Fruit fly (Drosophila melanogaster): ENCODE data around the gene CG42709.

Gene CG42709

dm6 chr3L:12803159-12804034 is 13.4 kb downstream of the CG42709 start (continued):
- TF ChIP-seq Atf6 (GFP tag; IDR thresholded peaks at IDR 0.05) (0 out of 2 replicates have a peak, but pooled peaks have one; percentile 28), CG31441 (GFP tag; IDR thresholded peaks at IDR 0.05) (peak; percentile 38; the same call in 1 of the 2 replicates), Eip74EF (GFP tag; optimal IDR thresholded peaks at IDR 0.05) (no peak), NfI (GFP tag; optimal IDR thresholded peaks at IDR 0.05) (no peak), Mes4 (GFP tag; optimal IDR thresholded peaks at IDR 0.05) (no peak), nom (GFP tag; optimal IDR thresholded peaks at IDR 0.05) (no peak), CG15479 (GFP tag; optimal IDR thresholded peaks at IDR 0.05) (no peak), Bdp1 (GFP tag; optimal IDR thresholded peaks at IDR 0.05) (no peak), D19A (tag; optimal IDR thresholded peaks at IDR 0.05) (no peak), Meics (GFP tag; optimal IDR thresholded peaks at IDR 0.05) (peak; percentile 81), so (GFP tag; IDR thresholded peaks at IDR 0.05) (no peak), jigr1 (GFP tag; IDR thresholded peaks at IDR 0.05) (no peak), dm (GFP tag; optimal IDR thresholded peaks at IDR 0.05) (no peak), Lpt (GFP tag; optimal IDR thresholded peaks at IDR 0.05) (no peak), cg (GFP tag; optimal IDR thresholded peaks at IDR 0.05) (no peak), CG16813 (GFP tag; IDR thresholded peaks at IDR 0.05; ENCODE audit: partially characterized antibody) (no peak), CG6254 (GFP tag; optimal IDR thresholded peaks at IDR 0.05) (no peak), CG6854 (GFP tag; optimal IDR thresholded peaks at IDR 0.05) (peak; percentile 6), jumu (GFP tag; optimal IDR thresholded peaks at IDR 0.05) (no peak), CG34376 (GFP tag; optimal IDR thresholded peaks at IDR 0.05) (no peak), pnt (GFP tag; optimal IDR thresholded peaks at IDR 0.05) (no peak), CG11696 (GFP tag; IDR thresholded peaks at IDR 0.05) (no peak), GATAe (GFP tag; conservative IDR thresholded peaks at IDR 0.05) (no peak), zen (tag; optimal IDR thresholded peaks at IDR 0.05) (peak; percentile 3), nerfin-2 (GFP tag; IDR thresholded peaks at IDR 0.05; ENCODE audit: partially characterized antibody) (no peak), PHDP (tag; optimal IDR thresholded peaks at IDR 0.05) (peak; percentile 17), eyg (GFP tag; optimal IDR thresholded peaks at IDR 0.05) (peak; percentile 23), ken (GFP tag; IDR thresholded peaks at IDR 0.05) (no peak), CG6765 (GFP tag; optimal IDR thresholded peaks at IDR 0.05) (peak; percentile 73), CG17912 (GFP tag; optimal IDR thresholded peaks at IDR 0.05) (no peak), CG9215 (GFP tag; IDR thresholded peaks at IDR 0.05) (no peak; the same call in 1 of the 2 replicates), Ravus (GFP tag; IDR thresholded peaks at IDR 0.05) (no peak), kah (GFP tag; optimal IDR thresholded peaks at IDR 0.05) (no peak), Xrp1 (GFP tag; IDR thresholded peaks at IDR 0.05) (no peak), CG17802 (tag; optimal IDR thresholded peaks at IDR 0.05) (no peak), bbx (GFP tag; IDR thresholded peaks at IDR 0.05; ENCODE audit: partially characterized antibody) (no peak), CG7745 (tag; optimal IDR thresholded peaks at IDR 0.05) (no peak), CkIIα-i1 (GFP tag; IDR thresholded peaks at IDR 0.05) (no peak), CG15073 (GFP tag; optimal IDR thresholded peaks at IDR 0.05) (no peak), CG8924 (tag; optimal IDR thresholded peaks at IDR 0.05) (peak; percentile 51), Ptx1 (GFP tag; IDR thresholded peaks at IDR 0.05) (no peak), CG2116 (GFP tag; optimal IDR thresholded peaks at IDR 0.05) (no peak), CG7786 (GFP tag; optimal IDR thresholded peaks at IDR 0.05) (peak; percentile 67), tup (GFP tag; optimal IDR thresholded peaks at IDR 0.05) (no peak), CG18619 (GFP tag; optimal IDR thresholded peaks at IDR 0.05) (peak; percentile 80), shn (GFP tag; optimal IDR thresholded peaks at IDR 0.05) (peak; percentile 28), CG4854 (GFP tag; optimal IDR thresholded peaks at IDR 0.05) (no peak), Fer3 (tag; optimal IDR thresholded peaks at IDR 0.05) (peak; percentile 44), Stat92E (GFP tag; optimal IDR thresholded peaks at IDR 0.05) (no peak)
